Worm (Caenorhabditis elegans): ENCODE measurements around the gene dhs-21.

dhs-21 gene

DNA sequence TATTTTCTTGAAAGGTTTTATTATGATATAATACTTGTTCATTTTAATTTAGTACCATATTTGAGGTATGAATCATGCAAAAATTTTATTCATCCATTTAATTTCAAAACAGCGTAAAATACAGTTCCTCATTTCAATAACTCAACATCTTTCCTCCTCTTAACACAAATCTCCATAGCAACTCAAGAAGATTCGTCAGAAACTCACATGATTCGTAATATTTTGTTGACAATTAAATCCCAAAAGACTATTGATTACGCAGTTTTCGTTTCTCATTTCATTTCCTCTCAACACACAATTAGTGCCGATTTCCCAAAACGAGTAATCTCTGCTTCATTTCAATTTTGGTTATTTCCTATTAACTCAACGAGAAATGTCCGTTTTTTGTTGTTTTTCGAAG lies 25.1 kb downstream of the dhs-21 start, which contains the start of gene R11D1.2:
Gene R11D1.2 (plus strand): TSS at position 301 of the 400 bp plus-strand sequence.
- no peak for TF ChIP-seq ceh-34 (tag; optimal IDR thresholded peaks at IDR 0.05)
- TF ChIP-seq ceh-14 (tag; optimal IDR thresholded peaks at IDR 0.05) = no peak
- TF ChIP-seq elt-2 (tag; optimal IDR thresholded peaks at IDR 0.05) = no peak
- no peak for TF ChIP-seq ahr-1 (tag; optimal IDR thresholded peaks at IDR 0.05)
- no peak for TF ChIP-seq sdc-2 (tag; optimal IDR thresholded peaks at IDR 0.05)
- no peak for TF ChIP-seq hlh-30 (tag; optimal IDR thresholded peaks at IDR 0.05; ENCODE audit: insufficient read depth)
- no peak for TF ChIP-seq mec-3 (tag; optimal IDR thresholded peaks at IDR 0.05; ENCODE audit: borderline replicate concordance)
- TF ChIP-seq madf-2 (tag; optimal IDR thresholded peaks at IDR 0.05) = no peak
- no peak for TF ChIP-seq hlh-15 (tag; optimal IDR thresholded peaks at IDR 0.05)
- no peak for TF ChIP-seq pag-3 (tag; optimal IDR thresholded peaks at IDR 0.05; ENCODE audit: borderline replicate concordance)
- no peak for TF ChIP-seq dve-1 (tag; optimal IDR thresholded peaks at IDR 0.05)
- no peak for TF ChIP-seq tbx-7 (tag; optimal IDR thresholded peaks at IDR 0.05)
- no peak for TF ChIP-seq eyg-1 (tag; optimal IDR thresholded peaks at IDR 0.05)
- no peak for TF ChIP-seq gmeb-2 (tag; optimal IDR thresholded peaks at IDR 0.05)
- TF ChIP-seq hlh-13 (GFP tag; optimal IDR thresholded peaks at IDR 0.05) = no peak
- TF ChIP-seq pha-2 (tag; optimal IDR thresholded peaks at IDR 0.05) = no peak
- no peak for TF ChIP-seq elt-4 (tag; optimal IDR thresholded peaks at IDR 0.05)
- no peak for TF ChIP-seq ama-1 (optimal IDR thresholded peaks at IDR 0.05)
- TF ChIP-seq ttx-3 (tag; optimal IDR thresholded peaks at IDR 0.05) = no peak

- TF ChIP-seq ceh-30 (tag; optimal IDR thresholded peaks at IDR 0.05) (no peak), sox-4 (tag; optimal IDR thresholded peaks at IDR 0.05) (no peak), hlh-13 (GFP tag; optimal IDR thresholded peaks at IDR 0.05) (no peak), ceh-31 (tag; optimal IDR thresholded peaks at IDR 0.05) (no peak), pax-1 (tag; optimal IDR thresholded peaks at IDR 0.05) (no peak), nhr-11 (tag; optimal IDR thresholded peaks at IDR 0.05) (no peak), ceh-6 (GFP tag; optimal IDR thresholded peaks at IDR 0.05) (no peak), hlh-15 (tag; optimal IDR thresholded peaks at IDR 0.05) (no peak), pha-2 (tag; optimal IDR thresholded peaks at IDR 0.05) (no peak), ceh-2 (tag; optimal IDR thresholded peaks at IDR 0.05) (no peak), ceh-18 (tag; optimal IDR thresholded peaks at IDR 0.05) (no peak), hlh-6 (tag; optimal IDR thresholded peaks at IDR 0.05) (no peak), pag-3 (tag; optimal IDR thresholded peaks at IDR 0.05; ENCODE audit: borderline replicate concordance) (no peak)
Measured at ce11 chrV:12706511-12706910, 26.9 kb downstream of the dhs-21 start.

- TF ChIP-seq rnt-1 (tag; optimal IDR thresholded peaks at IDR 0.05) = no peak
- no peak for TF ChIP-seq ref-2 (tag; optimal IDR thresholded peaks at IDR 0.05)
- no peak for TF ChIP-seq gmeb-2 (tag; optimal IDR thresholded peaks at IDR 0.05)
- TF ChIP-seq eyg-1 (tag; optimal IDR thresholded peaks at IDR 0.05) = no peak
- TF ChIP-seq ceh-31 (tag; optimal IDR thresholded peaks at IDR 0.05) = no peak
- no peak for TF ChIP-seq ceh-14 (tag; optimal IDR thresholded peaks at IDR 0.05)
- no peak for TF ChIP-seq ahr-1 (tag; optimal IDR thresholded peaks at IDR 0.05)
- TF ChIP-seq ttx-3 (tag; optimal IDR thresholded peaks at IDR 0.05) = no peak
- TF ChIP-seq dve-1 (tag; optimal IDR thresholded peaks at IDR 0.05) = no peak
- TF ChIP-seq pha-2 (tag; optimal IDR thresholded peaks at IDR 0.05) = no peak
Measured at ce11 chrV:12704077-12704476, 29.4 kb downstream of the dhs-21 start, which contains the start of gene R11D1.1. Gene R11D1.1, plus strand, starts transcription at chrV:12704377.

ce11 chrV:12701613-12702012 lies 31.8 kb downstream of the dhs-21 start:
- peak; percentile 86 for TF ChIP-seq unc-42 (tag; optimal IDR thresholded peaks at IDR 0.05)
- no peak for TF ChIP-seq ceh-18 (tag; optimal IDR thresholded peaks at IDR 0.05)

- TF ChIP-seq mec-3 (tag; optimal IDR thresholded peaks at IDR 0.05; ENCODE audit: borderline replicate concordance) = no peak
- peak; percentile 21 for TF ChIP-seq hlh-30 (tag; optimal IDR thresholded peaks at IDR 0.05; ENCODE audit: insufficient read depth)
- no peak for TF ChIP-seq Y22D7AL.16 (tag; optimal IDR thresholded peaks at IDR 0.05)
- no peak for TF ChIP-seq fkh-10 (GFP tag; optimal IDR thresholded peaks at IDR 0.05)
- no peak for TF ChIP-seq pat-9 (tag; optimal IDR thresholded peaks at IDR 0.05)
- TF ChIP-seq ceh-19 (GFP tag; optimal IDR thresholded peaks at IDR 0.05) = no peak
Measured at ce11 chrV:12697364-12697901, 36.0 kb downstream of the dhs-21 start, which contains the start of gene istr-1. Gene istr-1, plus strand, starts transcription at chrV:12697858.

Measured in whole organism, late embryonic.